Fruit fly (Drosophila melanogaster): Measurements from ENCODE around the gene mamo.

mamo gene

dm6 chrX:13820310-13821038 lies 169.9 kb downstream of the mamo start (continued):
- TF ChIP-seq CG15514 (GFP tag; optimal IDR thresholded peaks at IDR 0.05) (no peak), CG1832 (GFP tag; optimal IDR thresholded peaks at IDR 0.05) (no peak), lbe (GFP tag; optimal IDR thresholded peaks at IDR 0.05) (no peak), Ptx1 (GFP tag; IDR thresholded peaks at IDR 0.05) (no peak), gro (GFP tag; optimal IDR thresholded peaks at IDR 0.05) (no peak), bowl (GFP tag; IDR thresholded peaks at IDR 0.05) (no peak), gcm2 (GFP tag; optimal IDR thresholded peaks at IDR 0.05) (no peak), CG11696 (GFP tag; IDR thresholded peaks at IDR 0.05) (peak; percentile 80), CG17829 (tag; optimal IDR thresholded peaks at IDR 0.05) (no peak), CG8924 (tag; optimal IDR thresholded peaks at IDR 0.05) (no peak), CG18011 (GFP tag; optimal IDR thresholded peaks at IDR 0.05) (no peak), vvl (GFP tag; IDR thresholded peaks at IDR 0.05) (0 out of 2 replicates have a peak, but pooled peaks have one; percentile 8), CG6854 (GFP tag; optimal IDR thresholded peaks at IDR 0.05) (no peak), btn (GFP tag; optimal IDR thresholded peaks at IDR 0.05) (no peak), nom (GFP tag; optimal IDR thresholded peaks at IDR 0.05) (no peak), pho (GFP tag; optimal IDR thresholded peaks at IDR 0.05) (no peak), CG5953 (GFP tag; IDR thresholded peaks at IDR 0.05) (no peak), unc-4 (GFP tag; IDR thresholded peaks at IDR 0.05; ENCODE audit: partially characterized antibody) (no peak), CG13624 (GFP tag; optimal IDR thresholded peaks at IDR 0.05) (no peak), scrt (GFP tag; optimal IDR thresholded peaks at IDR 0.05) (no peak), CG7786 (GFP tag; optimal IDR thresholded peaks at IDR 0.05) (no peak), Oaz (GFP tag; IDR thresholded peaks at IDR 0.05) (no peak), Drgx (GFP tag; IDR thresholded peaks at IDR 0.05) (0 out of 2 replicates have a peak, but pooled peaks have one; percentile 16), ab (GFP tag; optimal IDR thresholded peaks at IDR 0.05) (no peak), CG12104 (GFP tag; optimal IDR thresholded peaks at IDR 0.05) (peak; percentile 33), MBD-R2 (GFP tag; IDR thresholded peaks at IDR 0.05) (no peak), CG4328 (GFP tag; optimal IDR thresholded peaks at IDR 0.05) (no peak), her (GFP tag; optimal IDR thresholded peaks at IDR 0.05) (no peak), CG11456 (GFP tag; IDR thresholded peaks at IDR 0.05) (no peak), B-H1 (GFP tag; IDR thresholded peaks at IDR 0.05) (no peak), H2.0 (GFP tag; IDR thresholded peaks at IDR 0.05) (no peak), Xbp1 (GFP tag; optimal IDR thresholded peaks at IDR 0.05) (no peak), CG4820 (GFP tag; optimal IDR thresholded peaks at IDR 0.05) (no peak), HmgZ (tag; optimal IDR thresholded peaks at IDR 0.05) (no peak), HHEX (GFP tag; optimal IDR thresholded peaks at IDR 0.05) (peak; percentile 1), CG8089 (GFP tag; optimal IDR thresholded peaks at IDR 0.05) (no peak), esg (GFP tag; conservative IDR thresholded peaks at IDR 0.05) (no peak), gce (GFP tag; IDR thresholded peaks at IDR 0.05) (no peak), CG8388 (GFP tag; optimal IDR thresholded peaks at IDR 0.05) (peak; percentile 19), CG15011 (GFP tag; optimal IDR thresholded peaks at IDR 0.05) (peak; percentile 5), CG8359 (GFP tag; optimal IDR thresholded peaks at IDR 0.05; ENCODE audit: borderline replicate concordance) (no peak), Med (GFP tag) (peak; percentile 39), CG11560 (tag; IDR thresholded peaks at IDR 0.05) (no peak), CG11093 (GFP tag; IDR thresholded peaks at IDR 0.05) (no peak), CG2875 (GFP tag; optimal IDR thresholded peaks at IDR 0.05) (peak; percentile 16), Deaf1 (tag; optimal IDR thresholded peaks at IDR 0.05) (no peak), H15 (GFP tag; IDR thresholded peaks at IDR 0.05) (no peak), CG6765 (GFP tag; optimal IDR thresholded peaks at IDR 0.05) (no peak), D19A (tag; optimal IDR thresholded peaks at IDR 0.05) (no peak), ftz-f1 (GFP tag; optimal IDR thresholded peaks at IDR 0.05) (no peak), CG18262 (tag; optimal IDR thresholded peaks at IDR 0.05) (no peak)

Data from whole organism, embryonic.